Worm (Caenorhabditis elegans) whole organism, L4 larva: ENCODE results near the gene T22D1.8.

Experiments
- F49E8.2 ChIP-seq: sonication (generic microtip); optimal IDR thresholded peaks from 2 replicates; lab custom pipeline; 2016; ENCODE audit warnings: missing compliant biosample characterization, mild to moderate bottlenecking, missing genetic modification characterization, borderline replicate concordance
- ama-1 ChIP-seq: fragments of 150-350 bp; optimal IDR thresholded peaks from 2 replicates; lab custom pipeline; 2014; ENCODE audit warnings: inconsistent platforms, mixed read lengths
- ceh-20 ChIP-seq: fragments of 200-800 bp; sonication (Bioruptor generic); IDR thresholded peaks from 2 replicates; pipeline ENCODE4 v1.3.6; 2022; ENCODE audit warnings: missing genetic modification reagents, missing genetic modification characterization, missing compliant biosample characterization
- fkh-10 ChIP-seq: fragments of 150-350 bp; optimal IDR thresholded peaks from 2 replicates; lab custom pipeline; 2014; ENCODE audit warnings: missing biosample characterization, missing genetic modification reagents, missing genetic modification characterization
- unc-39 ChIP-seq: sonication (generic microtip); optimal IDR thresholded peaks from 2 replicates; lab custom pipeline; 2017; ENCODE audit warnings: missing biosample characterization, missing genetic modification characterization
- unc-62 ChIP-seq, 3 experiments: fragments of 150-350 bp in 1 of 3; sonication (generic microtip); optimal IDR thresholded peaks in 2 of 3; peaks in 1 of 3; 1 replicate in 1 of 3; 2 replicates in 2 of 3; lab custom pipeline; 2014 to 2017; ENCODE audit warnings: missing biosample characterization in 3 of 3, missing genetic modification characterization in 3 of 3, missing genetic modification reagents in 3 of 3, missing genotype in 1 of 3
- zip-2 ChIP-seq: fragments of 150-350 bp; optimal IDR thresholded peaks from 2 replicates; lab custom pipeline; 2014; ENCODE audit warnings: missing biosample characterization, missing genetic modification characterization
- ztf-11 ChIP-seq: fragments of 150-350 bp; optimal IDR thresholded peaks from 2 replicates; lab custom pipeline; 2014; ENCODE audit warnings: missing biosample characterization, missing genetic modification characterization

ce11 chrIV:6937548-6937947 is 31.4 kb upstream of the T22D1.8 start, which contains the start of gene npr-12:
- no peak for TF ChIP-seq ceh-20 (GFP tag; lab: Robert Waterston, UW)
- no peak for TF ChIP-seq unc-62 (GFP tag; optimal IDR thresholded peaks at IDR 0.05 in 1 of 2; lab: Kevin White, UChicago)
- TF ChIP-seq unc-62 (tag; optimal IDR thresholded peaks at IDR 0.05; lab: Kevin White, UChicago), result no peak
- no peak for TF ChIP-seq zip-2 (tag; lab: Kevin White, UChicago)
- TF ChIP-seq fkh-10 (GFP tag; lab: Kevin White, UChicago), result no peak
- TF ChIP-seq F49E8.2 (tag; lab: Kevin White, UChicago), result no peak
- no peak for TF ChIP-seq ztf-11 (tag; lab: Kevin White, UChicago)
- TF ChIP-seq ama-1 (lab: Kevin White, UChicago), result no peak
- TF ChIP-seq unc-39 (tag; lab: Kevin White, UChicago), result no peak
